Worm (Caenorhabditis elegans) whole organism, young adult: ENCODE results near the gene Y60C6A.1.

Source experiments
- B0019.2 ChIP-seq: fragments of 200-800 bp; sonication (Bioruptor generic); conservative IDR thresholded peaks from 2 replicates; pipeline ENCODE4 v1.3.6; 2022; ENCODE audit warnings: missing genetic modification reagents, missing genetic modification characterization, missing compliant biosample characterization
- D2030.7 ChIP-seq: fragments of 200-800 bp; sonication (Bioruptor generic); IDR thresholded peaks from 2 replicates; pipeline ENCODE4 v1.3.6; 2022; ENCODE audit warnings: missing genetic modification reagents, missing genetic modification characterization, missing compliant biosample characterization
- F39B2.1 ChIP-seq: fragments of 200-800 bp; sonication (Bioruptor generic); IDR thresholded peaks from 2 replicates; pipeline ENCODE4 v1.3.6; 2022; ENCODE audit warnings: missing genetic modification reagents, missing genetic modification characterization, missing compliant biosample characterization
- F52B5.7 ChIP-seq: sonication (generic microtip); optimal IDR thresholded peaks from 2 replicates; lab custom pipeline; 2016; ENCODE audit warnings: mild to moderate bottlenecking, missing genetic modification characterization, missing compliant biosample characterization
- F55B11.4 ChIP-seq: sonication (generic microtip); optimal IDR thresholded peaks from 2 replicates; lab custom pipeline; 2016; ENCODE audit warnings: missing compliant biosample characterization, missing genetic modification characterization, borderline replicate concordance; ENCODE audit not compliant: insufficient read depth
- F57C9.4 ChIP-seq: sonication (generic microtip); optimal IDR thresholded peaks from 2 replicates; lab custom pipeline; 2017; ENCODE audit warnings: mild to moderate bottlenecking, missing genetic modification characterization, missing compliant biosample characterization
- T26A5.8 ChIP-seq: sonication (generic microtip); optimal IDR thresholded peaks from 2 replicates; lab custom pipeline; 2016; ENCODE audit warnings: missing genetic modification characterization, missing compliant biosample characterization
- Y53G8AR.9 ChIP-seq: fragments of 200-800 bp; sonication (Bioruptor generic); conservative IDR thresholded peaks from 2 replicates; pipeline ENCODE4 v1.3.6; 2022; ENCODE audit warnings: missing genetic modification reagents, missing genetic modification characterization, missing compliant biosample characterization
- Y56A3A.18 ChIP-seq: fragments of 200-800 bp; sonication (Bioruptor generic); IDR thresholded peaks from 2 replicates; pipeline ENCODE4 v1.3.6; 2022; ENCODE audit warnings: missing genetic modification reagents, missing genetic modification characterization, missing compliant biosample characterization
- Y95B8A.8 ChIP-seq: fragments of 200-800 bp; sonication (Bioruptor generic); IDR thresholded peaks from 2 replicates; pipeline ENCODE4 v1.3.6; 2022; ENCODE audit warnings: missing genetic modification reagents, missing genetic modification characterization, missing compliant biosample characterization
- ama-1 ChIP-seq, 3 experiments: fragments of 150-350 bp in 1 of 3; sonication (generic microtip) in 2 of 3; optimal IDR thresholded peaks; 2 replicates each; lab custom pipeline; 2014 to 2018; ENCODE audit warnings: missing biosample characterization in 2 of 3, missing genetic modification characterization in 2 of 3, missing genetic modification reagents in 2 of 3
- attf-6 ChIP-seq: fragments of 200-800 bp; sonication (Bioruptor generic); IDR thresholded peaks from 2 replicates; pipeline ENCODE4 v1.3.6; 2022; ENCODE audit warnings: missing genetic modification reagents, missing genetic modification characterization, missing compliant biosample characterization
- ccch-3 ChIP-seq: fragments of 200-800 bp; sonication (Bioruptor generic); optimal IDR thresholded peaks from 2 replicates; lab custom pipeline; 2018; ENCODE audit warnings: mild to moderate bottlenecking, missing genetic modification characterization, missing compliant biosample characterization
- ceh-27 ChIP-seq: fragments of 200-800 bp; sonication (Bioruptor generic); optimal IDR thresholded peaks from 2 replicates; lab custom pipeline; 2018; ENCODE audit warnings: mild to moderate bottlenecking, missing genetic modification characterization, moderate library complexity, missing compliant biosample characterization
- ceh-58 ChIP-seq: fragments of 200-800 bp; sonication (Bioruptor generic); IDR thresholded peaks from 2 replicates; pipeline ENCODE4 v1.3.6; 2022; ENCODE audit warnings: missing genetic modification characterization, missing compliant biosample characterization
- die-1 ChIP-seq: sonication (generic microtip); optimal IDR thresholded peaks from 2 replicates; lab custom pipeline; 2016; ENCODE audit warnings: missing genotype, mild to moderate bottlenecking, missing genetic modification characterization, missing compliant biosample characterization
- dox-1 ChIP-seq: fragments of 200-800 bp; sonication (Bioruptor generic); IDR thresholded peaks from 2 replicates; pipeline ENCODE4 v1.3.6; 2022; ENCODE audit warnings: missing genetic modification reagents, missing genetic modification characterization, missing compliant biosample characterization
- efl-1 ChIP-seq: fragments of 150-350 bp; optimal IDR thresholded peaks from 2 replicates; lab custom pipeline; 2014; ENCODE audit warnings: missing biosample characterization, missing genetic modification reagents, missing genetic modification characterization
- ets-4 ChIP-seq: fragments of 200-800 bp; sonication (Bioruptor generic); optimal IDR thresholded peaks from 2 replicates; lab custom pipeline; 2018; ENCODE audit warnings: mild to moderate bottlenecking, missing genetic modification characterization, missing compliant biosample characterization
- lin-35 ChIP-seq, 3 experiments: fragments of 150-350 bp in 2 of 3; sonication (generic microtip) in 1 of 3; optimal IDR thresholded peaks; 2 replicates each; lab custom pipeline; 2014 to 2018; ENCODE audit warnings: missing biosample characterization in 3 of 3, missing genetic modification characterization in 3 of 3, missing genetic modification reagents in 3 of 3
- lin-54 ChIP-seq: fragments of 200-800 bp; sonication (Bioruptor generic); optimal IDR thresholded peaks from 2 replicates; lab custom pipeline; 2018; ENCODE audit warnings: mild to moderate bottlenecking, missing genetic modification characterization, missing compliant biosample characterization
- madf-3 ChIP-seq: fragments of 200-800 bp; sonication (Bioruptor generic); IDR thresholded peaks from 2 replicates; pipeline ENCODE4 v1.3.6; 2022; ENCODE audit warnings: missing genetic modification reagents, missing genetic modification characterization, missing compliant biosample characterization
- madf-6 ChIP-seq: fragments of 200-800 bp; sonication (Bioruptor generic); IDR thresholded peaks from 2 replicates; pipeline ENCODE4 v1.3.6; 2022; ENCODE audit warnings: missing genetic modification reagents, missing genetic modification characterization, missing compliant biosample characterization
- nfya-1 ChIP-seq: sonication (generic microtip); optimal IDR thresholded peaks from 2 replicates; lab custom pipeline; 2017; ENCODE audit warnings: antibody characterized with exemption, missing compliant biosample characterization, missing genetic modification characterization, borderline replicate concordance; ENCODE audit not compliant: insufficient read depth
- nfyb-1 ChIP-seq: fragments of 200-800 bp; sonication (Bioruptor generic); IDR thresholded peaks from 2 replicates; pipeline ENCODE4 v1.3.6; 2022; ENCODE audit warnings: missing genetic modification reagents, missing genetic modification characterization, missing compliant biosample characterization
- nhr-179 ChIP-seq: sonication (generic microtip); optimal IDR thresholded peaks from 2 replicates; lab custom pipeline; 2016; ENCODE audit warnings: mild to moderate bottlenecking, missing genetic modification characterization, missing compliant biosample characterization
- nhr-27 ChIP-seq: fragments of 200-800 bp; sonication (Bioruptor generic); optimal IDR thresholded peaks from 2 replicates; lab custom pipeline; 2018; ENCODE audit warnings: mild to moderate bottlenecking, missing genetic modification characterization, moderate library complexity, missing compliant biosample characterization
- nhr-80 ChIP-seq: sonication (generic microtip); optimal IDR thresholded peaks from 2 replicates; lab custom pipeline; 2016; ENCODE audit warnings: missing genetic modification characterization, missing compliant biosample characterization
- nhr-90 ChIP-seq: sonication (generic microtip); optimal IDR thresholded peaks from 2 replicates; lab custom pipeline; 2016; ENCODE audit warnings: missing genotype, mild to moderate bottlenecking, missing genetic modification characterization, missing compliant biosample characterization
- pbrm-1 ChIP-seq: fragments of 200-800 bp; sonication (Bioruptor generic); IDR thresholded peaks from 2 replicates; pipeline ENCODE4 v1.3.6; 2022; ENCODE audit warnings: missing genetic modification reagents, missing genetic modification characterization, missing compliant biosample characterization
- pha-4 ChIP-seq: fragments of 150-350 bp; sonication (generic microtip); optimal IDR thresholded peaks from 2 replicates; lab custom pipeline; 2014; ENCODE audit warnings: missing biosample characterization, missing genetic modification reagents, missing genetic modification characterization
- rec-8 ChIP-seq, 2 experiments: sonication (generic microtip); optimal IDR thresholded peaks; 2 replicates each; lab custom pipeline; 2016; ENCODE audit warnings: mild to moderate bottlenecking in 2 of 2, missing genetic modification characterization in 2 of 2, missing genetic modification reagents in 2 of 2, missing genotype in 2 of 2, missing biosample characterization in 1 of 2, missing compliant biosample characterization in 1 of 2, moderate library complexity in 1 of 2
- snpc-1.1 ChIP-seq: sonication (generic microtip); optimal IDR thresholded peaks from 2 replicates; lab custom pipeline; 2017; ENCODE audit warnings: missing genetic modification characterization, mild to moderate bottlenecking, missing compliant biosample characterization, antibody characterized with exemption, moderate library complexity, missing genotype, missing genetic modification reagents; ENCODE audit not compliant: insufficient read depth
- sptf-2 ChIP-seq: fragments of 200-800 bp; sonication (Bioruptor generic); optimal IDR thresholded peaks from 2 replicates; lab custom pipeline; 2018; ENCODE audit warnings: mild to moderate bottlenecking, missing genetic modification characterization, missing compliant biosample characterization
- tbp1 ChIP-seq: fragments of 200-800 bp; sonication (Bioruptor generic); optimal IDR thresholded peaks from 2 replicates; lab custom pipeline; 2018; ENCODE audit warnings: mild to moderate bottlenecking, missing genetic modification characterization, missing compliant biosample characterization
- tlf-1 ChIP-seq: fragments of 200-800 bp; sonication (Bioruptor generic); optimal IDR thresholded peaks from 2 replicates; lab custom pipeline; 2018; ENCODE audit warnings: mild to moderate bottlenecking, missing genetic modification characterization, missing compliant biosample characterization
- unc-130 ChIP-seq: sonication (generic microtip); optimal IDR thresholded peaks from 2 replicates; lab custom pipeline; 2016; ENCODE audit warnings: missing genetic modification reagents, missing genetic modification characterization, missing compliant biosample characterization
- unc-62 ChIP-seq: fragments of 150-350 bp; optimal IDR thresholded peaks from 2 replicates; lab custom pipeline; 2014; ENCODE audit warnings: missing biosample characterization, missing genetic modification reagents, missing genetic modification characterization
- zfh-2 ChIP-seq: fragments of 200-800 bp; sonication (Bioruptor generic); conservative IDR thresholded peaks from 2 replicates; pipeline ENCODE4 v1.3.6; 2022; ENCODE audit warnings: missing genetic modification reagents, missing genetic modification characterization, missing compliant biosample characterization
- ztf-18 ChIP-seq: sonication (generic microtip); optimal IDR thresholded peaks from 2 replicates; lab custom pipeline; 2016; ENCODE audit warnings: missing genotype, mild to moderate bottlenecking, missing genetic modification characterization, missing compliant biosample characterization
- ztf-22 ChIP-seq: fragments of 200-800 bp; sonication (Bioruptor generic); optimal IDR thresholded peaks from 2 replicates; lab custom pipeline; 2018; ENCODE audit warnings: mild to moderate bottlenecking, missing genetic modification characterization, moderate library complexity, missing compliant biosample characterization

Gene Y60C6A.1

DNA sequence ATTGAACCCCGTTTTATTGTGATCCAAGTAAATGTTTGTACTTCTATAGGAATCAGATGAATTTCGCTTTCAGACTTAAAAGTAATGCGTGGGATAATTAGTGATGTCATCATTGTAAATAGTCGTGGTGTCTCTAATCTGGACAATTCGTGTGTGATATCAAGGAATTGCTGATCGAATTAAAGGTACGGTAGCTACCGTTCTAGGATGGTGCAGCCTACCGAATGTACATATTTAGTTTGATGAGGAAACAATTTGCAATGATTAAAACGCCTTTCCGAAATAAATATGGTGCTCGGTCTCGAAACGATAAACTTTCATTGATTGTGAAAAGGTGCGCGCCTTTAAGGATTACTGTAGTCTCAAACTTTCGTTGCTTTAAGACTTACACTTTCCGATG, 24.9 kb upstream of the Y60C6A.1 start (continued):
- no peak for TF ChIP-seq die-1 (tag; lab: Kevin White, UChicago)
- TF ChIP-seq ama-1 (optimal IDR thresholded peaks at IDR 0.05; lab: Kevin White, UChicago) = no peak
- peak in 1 of 2 experiments; percentile 37 for TF ChIP-seq ama-1 (GFP tag; optimal IDR thresholded peaks at IDR 0.05; lab: Kevin White, UChicago)
- no peak for TF ChIP-seq Y56A3A.18 (GFP tag; lab: Robert Waterston, UW)
- TF ChIP-seq ccch-3 = no peak
- no peak for TF ChIP-seq nhr-90 (tag; lab: Kevin White, UChicago)
- no peak for TF ChIP-seq nfya-1 (tag; lab: Kevin White, UChicago)
- no peak for TF ChIP-seq ceh-58
- TF ChIP-seq F52B5.7 (tag; lab: Kevin White, UChicago) = no peak
- no peak for TF ChIP-seq unc-62
- TF ChIP-seq madf-6 (GFP tag; lab: Robert Waterston, UW) = peak; percentile 63
- TF ChIP-seq ztf-22 (GFP tag; lab: Kevin White, UChicago) = no peak
- TF ChIP-seq pha-4 (tag; lab: Kevin White, UChicago) = no peak
- TF ChIP-seq snpc-1.1 = no peak
- TF ChIP-seq nhr-179 (tag; lab: Kevin White, UChicago) = no peak
- no peak for TF ChIP-seq efl-1 (GFP tag; lab: Kevin White, UChicago)
- TF ChIP-seq pbrm-1 = no peak
- no peak for TF ChIP-seq ztf-18
- no peak for TF ChIP-seq F57C9.4 (tag; lab: Kevin White, UChicago)
- TF ChIP-seq tbp1 (GFP tag; lab: Kevin White, UChicago) = no peak
- no peak for TF ChIP-seq D2030.7 (GFP tag; lab: Robert Waterston, UW)
- TF ChIP-seq Y95B8A.8 = 0 out of 2 replicates have a peak, but pooled peaks have one; percentile 39
- peak; percentile 2 for TF ChIP-seq T26A5.8
- no peak for TF ChIP-seq nhr-27 (tag; lab: Kevin White, UChicago)
- TF ChIP-seq nhr-80 (tag; lab: Kevin White, UChicago) = no peak
- no peak for TF ChIP-seq sptf-2 (GFP tag; lab: Kevin White, UChicago)
- no peak for TF ChIP-seq zfh-2 (GFP tag; lab: Robert Waterston, UW)
- TF ChIP-seq F39B2.1 (GFP tag; lab: Robert Waterston, UW) = peak; percentile 76; the same call in 1 of the 2 replicates
- no peak for TF ChIP-seq rec-8 (tag; optimal IDR thresholded peaks at IDR 0.05; lab: Kevin White, UChicago)
- no peak for TF ChIP-seq ceh-27 (GFP tag; lab: Kevin White, UChicago)
- peak; percentile 78; the same call in 1 of the 2 replicates for TF ChIP-seq madf-3 (GFP tag; lab: Robert Waterston, UW)
- TF ChIP-seq lin-35 (GFP tag; optimal IDR thresholded peaks at IDR 0.05; lab: Kevin White, UChicago) = peak in 1 of 3 experiments; percentile 17
- TF ChIP-seq ets-4 (GFP tag; lab: Kevin White, UChicago) = no peak
- peak; percentile 47; the same call in 1 of the 2 replicates for TF ChIP-seq attf-6 (GFP tag; lab: Robert Waterston, UW)
- TF ChIP-seq lin-54 (GFP tag; lab: Kevin White, UChicago) = no peak
- TF ChIP-seq dox-1 = no peak
- no peak for TF ChIP-seq F55B11.4 (tag; lab: Kevin White, UChicago)
- TF ChIP-seq B0019.2 = no peak
- TF ChIP-seq unc-130 (GFP tag; lab: Kevin White, UChicago) = no peak
- no peak for TF ChIP-seq tlf-1 (GFP tag; lab: Kevin White, UChicago)
- peak; percentile 79 for TF ChIP-seq Y53G8AR.9 (GFP tag; lab: Robert Waterston, UW)
- no peak for TF ChIP-seq nfyb-1 (GFP tag; lab: Robert Waterston, UW)
- TF ChIP-seq, all 124 proteins: peak for 18
